Fruit fly (Drosophila melanogaster): ENCODE data around the gene CG13643.

CG13643 gene

DNA sequence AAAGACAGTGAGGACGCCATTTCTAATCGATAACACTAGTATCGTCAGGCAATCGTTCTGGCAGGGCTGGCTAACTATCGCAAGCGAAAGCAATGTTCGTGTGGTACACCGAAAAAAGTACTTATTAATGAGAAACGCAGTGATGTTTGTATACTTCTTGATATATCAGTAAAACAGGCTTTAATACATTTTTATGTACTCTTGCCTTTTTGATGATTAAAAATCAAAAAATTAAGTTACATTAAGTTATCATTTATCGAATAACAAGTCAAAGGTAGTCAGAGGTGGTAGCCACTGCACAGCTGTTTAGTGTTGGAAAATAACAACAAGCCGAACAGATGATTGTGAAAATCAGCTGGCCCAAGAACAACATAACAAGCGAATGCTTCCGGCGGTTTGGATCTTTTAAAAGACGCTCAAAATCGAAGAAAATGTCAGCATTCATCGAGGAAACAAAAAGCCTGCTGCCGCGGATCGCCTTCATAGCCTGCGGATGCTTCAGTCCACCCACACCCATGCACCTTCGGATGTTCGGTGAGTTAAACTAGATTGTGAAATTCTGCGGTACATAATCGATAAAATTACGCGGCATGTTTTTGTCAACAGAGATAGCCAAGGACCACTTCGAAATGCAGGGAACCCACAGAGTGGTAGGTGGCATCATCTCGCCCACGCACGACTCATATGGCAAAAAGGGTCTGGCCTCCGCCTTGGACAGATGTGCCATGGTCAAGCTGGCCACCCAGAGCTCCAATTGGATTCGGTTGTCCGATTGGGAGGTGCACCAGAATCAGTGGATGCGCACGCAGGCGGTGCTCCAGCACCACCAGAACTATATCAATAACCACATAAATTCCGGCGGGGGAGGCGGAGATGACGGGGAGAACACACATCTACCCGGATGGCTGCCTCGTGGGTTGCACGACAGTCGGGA, 39.4 kb upstream of the CG13643 start, which contains the start of the genes ssh and Nmnat (continued):
- TF ChIP-seq usp (GFP tag; optimal IDR thresholded peaks at IDR 0.05) (no peak), CG6683 (GFP tag; optimal IDR thresholded peaks at IDR 0.05) (no peak), CG18619 (GFP tag; optimal IDR thresholded peaks at IDR 0.05) (peak; percentile 26), Dek (tag; optimal IDR thresholded peaks at IDR 0.05) (no peak), CG1603 (tag; optimal IDR thresholded peaks at IDR 0.05) (peak; percentile 29), insv (GFP tag; optimal IDR thresholded peaks at IDR 0.05) (peak; percentile 49 to 84), CG32767 (GFP tag; IDR thresholded peaks at IDR 0.05) (no peak), unc-4 (GFP tag; IDR thresholded peaks at IDR 0.05; ENCODE audit: partially characterized antibody) (peak; percentile 89), vvl (GFP tag; IDR thresholded peaks at IDR 0.05) (no peak), TFAM (GFP tag; optimal IDR thresholded peaks at IDR 0.05) (no peak), YL-1 (GFP tag; optimal IDR thresholded peaks at IDR 0.05) (peak; percentile 92), E2f2 (GFP tag; IDR thresholded peaks at IDR 0.05) (peak; percentile 32), jigr1 (GFP tag; IDR thresholded peaks at IDR 0.05) (no peak), CG3726 (GFP tag; IDR thresholded peaks at IDR 0.05) (no peak), ap (GFP tag; IDR thresholded peaks at IDR 0.05) (no peak), Bteb2 (GFP tag; optimal IDR thresholded peaks at IDR 0.05) (peak; percentile 24), CG17359 (tag; optimal IDR thresholded peaks at IDR 0.05) (no peak), hth (optimal IDR thresholded peaks at IDR 0.05) (no peak), sd (tag; optimal IDR thresholded peaks at IDR 0.05) (no peak), CG6175 (GFP tag; IDR thresholded peaks at IDR 0.05) (no peak), mld (GFP tag; IDR thresholded peaks at IDR 0.05; ENCODE audit: partially characterized antibody) (peak; percentile 84), Lhr (GFP tag; optimal IDR thresholded peaks at IDR 0.05) (peak; percentile 17), CG18262 (tag; optimal IDR thresholded peaks at IDR 0.05) (peak; percentile 48), CG16779 (GFP tag; IDR thresholded peaks at IDR 0.05) (no peak), dmrt11E (tag; optimal IDR thresholded peaks at IDR 0.05) (peak; percentile 40), hb (GFP tag; IDR thresholded peaks at IDR 0.05; ENCODE audit: partially characterized antibody) (peak; percentile 92), Doc3 (GFP tag; IDR thresholded peaks at IDR 0.05; ENCODE audit: partially characterized antibody) (peak; percentile 86), pnt (GFP tag; optimal IDR thresholded peaks at IDR 0.05) (no peak), ftz-f1 (GFP tag; optimal IDR thresholded peaks at IDR 0.05) (no peak), Hey (tag; optimal IDR thresholded peaks at IDR 0.05) (no peak), az2 (GFP tag; optimal IDR thresholded peaks at IDR 0.05) (peak; percentile 31), zen2 (GFP tag; IDR thresholded peaks at IDR 0.05; ENCODE audit: partially characterized antibody) (peak; percentile 65; the same call in 1 of the 3 replicates), Antp (GFP tag; optimal IDR thresholded peaks at IDR 0.05) (no peak), bowl (GFP tag; IDR thresholded peaks at IDR 0.05) (no peak), Spps (tag; optimal IDR thresholded peaks at IDR 0.05) (no peak), repo (GFP tag; optimal IDR thresholded peaks at IDR 0.05) (no peak), CG6854 (GFP tag; optimal IDR thresholded peaks at IDR 0.05) (no peak), gcm (GFP tag; optimal IDR thresholded peaks at IDR 0.05) (no peak), Hr51 (GFP tag; optimal IDR thresholded peaks at IDR 0.05) (peak in 1 of 2 experiments; percentile 1), CG31365 (tag; optimal IDR thresholded peaks at IDR 0.05) (no peak), ewg (GFP tag; optimal IDR thresholded peaks at IDR 0.05) (peak; percentile 0), CG17385 (GFP tag; optimal IDR thresholded peaks at IDR 0.05) (no peak), run (tag; optimal IDR thresholded peaks at IDR 0.05) (no peak), ATbp (GFP tag; optimal IDR thresholded peaks at IDR 0.05) (no peak), CG8765 (GFP tag; IDR thresholded peaks at IDR 0.05) (no peak), dimm (GFP tag; IDR thresholded peaks at IDR 0.05) (no peak), tup (GFP tag; optimal IDR thresholded peaks at IDR 0.05) (no peak), zfh1 (GFP tag; IDR thresholded peaks at IDR 0.05) (no peak), dmrt99B (tag; optimal IDR thresholded peaks at IDR 0.05) (no peak)
